Worm (Caenorhabditis elegans): ENCODE results near the gene dmd-6.

Gene dmd-6

ce11 chrIV:14574282-14574869 lies 42.0 kb upstream of the dmd-6 start, which contains the start of the genes Y57G11B.3 and Y57G11B.5:
Y57G11B.3 (minus strand) TSS chrIV:14574382.
Y57G11B.5 (plus strand) TSS chrIV:14574819.
- TF ChIP-seq T07F8.4 (tag; optimal IDR thresholded peaks at IDR 0.05) (no peak), K12H6.12 (tag; optimal IDR thresholded peaks at IDR 0.05) (no peak), C17E4.6 (GFP tag; IDR thresholded peaks at IDR 0.05) (no peak), K11D2.4 (GFP tag; IDR thresholded peaks at IDR 0.05) (no peak)

DNA sequence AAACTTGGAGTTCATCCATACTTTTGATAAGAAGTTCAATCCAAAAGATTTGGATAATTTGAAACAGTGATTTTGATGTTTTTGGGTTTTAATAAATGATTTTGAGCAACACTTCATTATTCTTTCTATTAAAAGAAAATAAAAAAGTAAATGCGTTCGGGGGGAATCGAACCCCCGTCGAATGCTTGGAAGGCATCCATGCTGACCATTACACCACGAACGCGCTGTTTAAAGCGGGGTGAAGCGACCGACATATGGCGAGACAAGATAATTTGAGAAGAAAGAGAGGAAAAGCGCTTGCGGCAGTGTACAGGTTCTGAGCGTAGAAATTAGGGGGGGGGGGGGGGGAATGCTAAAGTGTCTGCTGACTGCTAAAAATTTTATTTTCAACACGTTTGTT lies 39.9 kb upstream of the dmd-6 start:
- TF ChIP-seq ztf-25 (GFP tag; IDR thresholded peaks at IDR 0.05) (0 out of 2 replicates have a peak, but pooled peaks have one; percentile 69), mxl-1 (tag; optimal IDR thresholded peaks at IDR 0.05) (peak; percentile 39), lin-26 (GFP tag; IDR thresholded peaks at IDR 0.05) (peak; percentile 86), tbx-9 (tag; optimal IDR thresholded peaks at IDR 0.05; ENCODE audit: borderline replicate concordance) (no peak), hmg-1.2 (GFP tag; IDR thresholded peaks at IDR 0.05) (peak; percentile 58), hsf-1 (GFP tag; IDR thresholded peaks at IDR 0.05) (no peak), athp-1 (tag; optimal IDR thresholded peaks at IDR 0.05) (peak; percentile 49), die-1 (tag; optimal IDR thresholded peaks at IDR 0.05) (peak; percentile 45), tlf-1 (GFP tag; optimal IDR thresholded peaks at IDR 0.05) (no peak), lin-54 (GFP tag; optimal IDR thresholded peaks at IDR 0.05) (peak; percentile 51), F39B2.1 (GFP tag; IDR thresholded peaks at IDR 0.05) (no peak), Y53G8AR.9 (GFP tag; conservative IDR thresholded peaks at IDR 0.05) (no peak), lsy-27 (tag; optimal IDR thresholded peaks at IDR 0.05; ENCODE audit: borderline replicate concordance, insufficient read depth) (peak; percentile 47), madf-10 (tag; optimal IDR thresholded peaks at IDR 0.05) (peak; percentile 38), K11D2.4 (GFP tag; IDR thresholded peaks at IDR 0.05) (no peak), pbrm-1 (GFP tag; IDR thresholded peaks at IDR 0.05) (peak; percentile 77), Y95B8A.8 (GFP tag; IDR thresholded peaks at IDR 0.05) (no peak), F33H1.4 (GFP tag; IDR thresholded peaks at IDR 0.05) (0 out of 2 replicates have a peak, but pooled peaks have one; percentile 16), hmg-20 (GFP tag; IDR thresholded peaks at IDR 0.05) (peak; percentile 24; the same call in 1 of the 2 replicates), tbp1 (GFP tag; optimal IDR thresholded peaks at IDR 0.05) (peak; percentile 96), K12H6.12 (tag; optimal IDR thresholded peaks at IDR 0.05) (no peak), ama-1 (optimal IDR thresholded peaks at IDR 0.05) (no peak), ama-1 (GFP tag; optimal IDR thresholded peaks at IDR 0.05) (peak; percentile 68 to 81), snpc-4 (GFP tag; optimal IDR thresholded peaks at IDR 0.05) (peak; percentile 91), snpc-4 (tag; optimal IDR thresholded peaks at IDR 0.05) (peak; percentile 44 to 97 (median 95)), T07F8.4 (tag; optimal IDR thresholded peaks at IDR 0.05) (peak; percentile 39), snpc-1.1 (tag; optimal IDR thresholded peaks at IDR 0.05; ENCODE audit: insufficient read depth) (peak; percentile 76), madf-8 (GFP tag; conservative IDR thresholded peaks at IDR 0.05) (no peak), cebp-2 (GFP tag; IDR thresholded peaks at IDR 0.05) (0 out of 2 replicates have a peak, but pooled peaks have one; percentile 64), ceh-91 (GFP tag; IDR thresholded peaks at IDR 0.05) (0 out of 2 replicates have a peak, but pooled peaks have one; percentile 28), rcor-1 (GFP tag; IDR thresholded peaks at IDR 0.05) (peak; percentile 57), snpc-1.3 (tag; optimal IDR thresholded peaks at IDR 0.05; ENCODE audit: insufficient read depth) (peak; percentile 79), nfyb-1 (GFP tag; IDR thresholded peaks at IDR 0.05) (peak; percentile 77; the same call in 1 of the 2 replicates), C17E4.6 (GFP tag; IDR thresholded peaks at IDR 0.05) (no peak), rpc-1 (optimal IDR thresholded peaks at IDR 0.05) (peak; percentile 80), rpc-1 (tag; optimal IDR thresholded peaks at IDR 0.05) (peak; percentile 78), egrh-3 (GFP tag; IDR thresholded peaks at IDR 0.05) (peak; percentile 55; the same call in 1 of the 2 replicates), Y67H2A.10 (GFP tag; conservative IDR thresholded peaks at IDR 0.05) (no peak), hlh-12 (tag; optimal IDR thresholded peaks at IDR 0.05) (peak; percentile 46), D2030.7 (GFP tag; IDR thresholded peaks at IDR 0.05) (peak; percentile 42; the same call in 1 of the 2 replicates), hlh-26 (GFP tag; conservative IDR thresholded peaks at IDR 0.05) (no peak), lsl-1 (GFP tag; optimal IDR thresholded peaks at IDR 0.05) (peak; percentile 8), T26A5.8 (tag; optimal IDR thresholded peaks at IDR 0.05) (no peak), B0019.2 (GFP tag; conservative IDR thresholded peaks at IDR 0.05) (0 out of 2 replicates have a peak, but pooled peaks have one; percentile 12), F10E7.11 (tag; optimal IDR thresholded peaks at IDR 0.05) (no peak)

All from whole organism, young adult.